Worm (Caenorhabditis elegans) whole organism, L4 larva: Measurements from ENCODE around the gene F19B10.5.

Experiments
- ZK546.5 ChIP-seq, 2 experiments: sonication (generic microtip); optimal IDR thresholded peaks; 2 replicates each; lab custom pipeline; 2017; ENCODE audit warnings: missing biosample characterization in 2 of 2, missing genetic modification characterization in 2 of 2
- nhr-10 ChIP-seq: fragments of 150-350 bp; optimal IDR thresholded peaks from 2 replicates; lab custom pipeline; 2014; ENCODE audit warnings: missing biosample characterization, missing genetic modification characterization

DNA sequence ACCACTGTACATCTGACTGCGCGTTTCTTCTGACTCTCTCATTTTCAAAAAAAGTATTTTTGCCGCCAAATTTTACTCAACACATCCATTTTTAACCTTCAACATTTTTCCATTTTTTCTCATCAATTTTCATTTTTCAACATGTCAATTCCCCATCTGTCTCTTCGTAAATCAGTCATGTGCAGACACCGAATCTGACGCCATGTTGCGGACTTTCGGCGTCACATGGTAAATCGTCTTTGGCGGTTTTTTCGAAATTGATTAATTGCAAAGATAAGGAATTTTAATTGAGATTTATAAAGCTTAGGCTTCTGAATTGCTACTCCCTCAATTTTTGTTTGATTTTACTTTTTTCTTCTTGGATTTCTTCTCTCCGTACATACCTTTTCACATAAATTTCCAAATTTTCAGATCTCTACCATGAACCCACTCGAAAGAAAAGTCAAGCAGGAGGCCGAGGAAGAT lies 27.3 kb downstream of the F19B10.5 start, which contains the start of gene F19B10.1:
- TF ChIP-seq nhr-10 (tag; lab: Kevin White, UChicago), result no peak
- TF ChIP-seq ZK546.5 (tag; optimal IDR thresholded peaks at IDR 0.05; lab: Kevin White, UChicago), result no peak
